Fruit fly (Drosophila melanogaster): ENCODE data around the gene CG3386.

CG3386 gene

DNA sequence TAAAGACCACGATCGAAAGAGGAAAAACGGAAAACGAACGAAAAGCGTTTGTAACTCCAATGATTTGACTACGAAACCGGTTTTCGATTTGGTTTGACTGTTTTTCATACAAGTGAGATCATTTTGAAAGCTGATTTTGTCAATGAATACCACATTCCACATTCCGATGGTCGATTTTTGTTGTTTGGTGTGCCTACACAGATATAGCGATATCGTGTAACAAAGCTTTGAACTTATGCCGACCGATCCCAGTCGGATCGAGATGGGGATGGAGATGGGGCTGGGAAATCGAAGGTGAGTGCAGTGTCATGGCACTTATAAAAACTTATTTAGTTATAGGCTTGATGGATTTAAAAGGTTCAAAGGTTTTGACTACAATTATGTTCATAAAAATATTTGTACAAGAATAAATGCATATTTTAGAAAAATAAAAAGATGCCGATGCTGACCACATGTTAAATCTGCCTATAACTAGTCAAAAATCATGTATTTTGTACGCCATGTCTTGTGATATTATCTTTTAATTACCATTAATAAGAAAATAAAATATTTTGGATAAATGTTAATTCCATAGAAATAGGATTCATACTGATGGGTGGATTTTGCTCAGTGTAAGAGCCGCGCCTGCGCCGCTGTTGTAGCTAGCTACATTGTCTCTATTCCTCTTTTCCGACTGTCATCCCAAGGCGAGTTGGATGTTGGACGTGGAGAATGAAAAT, 40.0 kb downstream of the CG3386 start (continued):
- no peak for TF ChIP-seq tll (GFP tag; optimal IDR thresholded peaks at IDR 0.05)
- TF ChIP-seq CG17359 (tag; optimal IDR thresholded peaks at IDR 0.05): peak; percentile 45
- TF ChIP-seq croc (GFP tag; conservative IDR thresholded peaks at IDR 0.05): peak; percentile 34; the same call in 1 of the 3 replicates
- TF ChIP-seq caup (GFP tag; optimal IDR thresholded peaks at IDR 0.05; ENCODE audit: severe bottlenecking): no peak
- TF ChIP-seq CG13424 (tag; optimal IDR thresholded peaks at IDR 0.05): peak; percentile 71
- no peak for TF ChIP-seq hb (GFP tag; IDR thresholded peaks at IDR 0.05; ENCODE audit: partially characterized antibody)
- TF ChIP-seq Scr (GFP tag; IDR thresholded peaks at IDR 0.05; ENCODE audit: partially characterized antibody): no peak
- TF ChIP-seq ara (GFP tag; IDR thresholded peaks at IDR 0.05): peak; percentile 48
- no peak for TF ChIP-seq prd (optimal IDR thresholded peaks at IDR 0.05)
- peak; percentile 64; the same call in 2 of the 3 replicates for TF ChIP-seq prd (GFP tag; IDR thresholded peaks at IDR 0.05)
- peak; percentile 66 for TF ChIP-seq PHDP (tag; optimal IDR thresholded peaks at IDR 0.05)
- peak; percentile 74 for TF ChIP-seq Asciz (GFP tag; optimal IDR thresholded peaks at IDR 0.05)
- TF ChIP-seq CG4360 (GFP tag; IDR thresholded peaks at IDR 0.05): no peak
- no peak for TF ChIP-seq CkIIα-i1 (GFP tag; IDR thresholded peaks at IDR 0.05)
- TF ChIP-seq CG32772 (GFP tag; IDR thresholded peaks at IDR 0.05): no peak
- no peak for TF ChIP-seq inv (GFP tag; IDR thresholded peaks at IDR 0.05; ENCODE audit: partially characterized antibody)
- peak; percentile 41; the same call in 1 of the 2 replicates for TF ChIP-seq ro (GFP tag; IDR thresholded peaks at IDR 0.05)
- TF ChIP-seq ash1 (GFP tag; optimal IDR thresholded peaks at IDR 0.05): no peak
- TF ChIP-seq CG8281 (tag; optimal IDR thresholded peaks at IDR 0.05): peak; percentile 2
- TF ChIP-seq CG4424 (GFP tag; optimal IDR thresholded peaks at IDR 0.05): peak; percentile 71
- peak; percentile 34 for TF ChIP-seq CG12942 (GFP tag; optimal IDR thresholded peaks at IDR 0.05)
- no peak for TF ChIP-seq bbx (GFP tag; IDR thresholded peaks at IDR 0.05; ENCODE audit: partially characterized antibody)
- peak; percentile 44; the same call in 1 of the 2 replicates for TF ChIP-seq CG6689 (GFP tag; IDR thresholded peaks at IDR 0.05)
- no peak for TF ChIP-seq pzg (GFP tag; optimal IDR thresholded peaks at IDR 0.05)
- no peak for TF ChIP-seq amos (GFP tag; IDR thresholded peaks at IDR 0.05; ENCODE audit: partially characterized antibody)
- TF ChIP-seq CG1603 (tag; optimal IDR thresholded peaks at IDR 0.05): no peak
- TF ChIP-seq sima (GFP tag; optimal IDR thresholded peaks at IDR 0.05): no peak
- no peak for TF ChIP-seq wek (GFP tag; optimal IDR thresholded peaks at IDR 0.05)
- TF ChIP-seq h (optimal IDR thresholded peaks at IDR 0.05): no peak
- TF ChIP-seq az2 (GFP tag; optimal IDR thresholded peaks at IDR 0.05): peak; percentile 60
- TF ChIP-seq crc (GFP tag; optimal IDR thresholded peaks at IDR 0.05): no peak
- TF ChIP-seq CG32767 (GFP tag; IDR thresholded peaks at IDR 0.05): no peak
- no peak for TF ChIP-seq klu (GFP tag; IDR thresholded peaks at IDR 0.05)
- no peak for TF ChIP-seq TFAM (GFP tag; optimal IDR thresholded peaks at IDR 0.05)
- peak; percentile 3 for TF ChIP-seq Usf (GFP tag; optimal IDR thresholded peaks at IDR 0.05)
- no peak for TF ChIP-seq CHES-1-like (GFP tag; optimal IDR thresholded peaks at IDR 0.05)
- peak; percentile 12 for TF ChIP-seq tin (GFP tag; optimal IDR thresholded peaks at IDR 0.05)
- TF ChIP-seq esg (GFP tag; conservative IDR thresholded peaks at IDR 0.05): peak; percentile 42
- no peak for TF ChIP-seq CG12299 (tag; optimal IDR thresholded peaks at IDR 0.05)
- TF ChIP-seq seq (GFP tag; IDR thresholded peaks at IDR 0.05): no peak
- 0 out of 2 replicates have a peak, but pooled peaks have one; percentile 9 for TF ChIP-seq ap (GFP tag; IDR thresholded peaks at IDR 0.05)
- TF ChIP-seq toy (GFP tag; IDR thresholded peaks at IDR 0.05): no peak
- no peak for TF ChIP-seq CG8765 (GFP tag; IDR thresholded peaks at IDR 0.05)
- no peak for TF ChIP-seq Poxn (GFP tag; IDR thresholded peaks at IDR 0.05)
- TF ChIP-seq gro (GFP tag; optimal IDR thresholded peaks at IDR 0.05): no peak
- no peak for TF ChIP-seq CG1792 (GFP tag; optimal IDR thresholded peaks at IDR 0.05)
- TF ChIP-seq kay (GFP tag; optimal IDR thresholded peaks at IDR 0.05): no peak
- no peak for TF ChIP-seq Hr39 (optimal IDR thresholded peaks at IDR 0.05)
- TF ChIP-seq Lim3 (GFP tag; IDR thresholded peaks at IDR 0.05): no peak
- no peak; the same call in 1 of the 2 replicates for TF ChIP-seq stc (GFP tag; IDR thresholded peaks at IDR 0.05)
- no peak for TF ChIP-seq Nf-YA (GFP tag; IDR thresholded peaks at IDR 0.05)
